Worm (Caenorhabditis elegans) whole organism, midembryonic: ENCODE data around the gene abi-1.

ENCODE experiments used
- T22C8.4 ChIP-seq: fragments of 200-800 bp; sonication (Bioruptor generic); IDR thresholded peaks from 2 replicates; pipeline ENCODE4 v1.3.6; 2022; ENCODE audit warnings: missing genetic modification characterization, missing compliant biosample characterization
- cog-1 ChIP-seq: sonication (generic microtip); optimal IDR thresholded peaks from 2 replicates; lab custom pipeline; 2016; ENCODE audit warnings: missing genetic modification characterization, missing compliant biosample characterization
- flt-1 ChIP-seq: fragments of 200-800 bp; sonication (Bioruptor generic); IDR thresholded peaks from 2 replicates; pipeline ENCODE4 v1.3.6; 2022; ENCODE audit warnings: missing genetic modification characterization, missing compliant biosample characterization
- klf-2 ChIP-seq: fragments of 200-800 bp; sonication (Bioruptor generic); conservative IDR thresholded peaks from 2 replicates; pipeline ENCODE4 v1.3.6; 2022; ENCODE audit warnings: missing genetic modification reagents, missing genetic modification characterization, missing compliant biosample characterization
- med-1 ChIP-seq: sonication (generic microtip); optimal IDR thresholded peaks from 2 replicates; lab custom pipeline; 2017; ENCODE audit warnings: missing genetic modification characterization, mild to moderate bottlenecking, missing compliant biosample characterization, antibody characterized with exemption, missing genetic modification reagents; ENCODE audit not compliant: insufficient read depth
- ref-1 ChIP-seq: fragments of 200-800 bp; sonication (Bioruptor generic); conservative IDR thresholded peaks from 2 replicates; pipeline ENCODE4 v1.3.6; 2022; ENCODE audit warnings: missing genetic modification reagents, missing genetic modification characterization, missing compliant biosample characterization
- tab-1 ChIP-seq: fragments of 200-800 bp; sonication (Bioruptor generic); IDR thresholded peaks from 2 replicates; pipeline ENCODE4 v1.3.6; 2022; ENCODE audit warnings: missing genetic modification characterization, missing compliant biosample characterization
- ztf-23 ChIP-seq: fragments of 200-800 bp; sonication (Bioruptor generic); IDR thresholded peaks from 2 replicates; pipeline ENCODE4 v1.3.6; 2022; ENCODE audit warnings: missing genetic modification reagents, missing genetic modification characterization, missing compliant biosample characterization
- ztf-29 ChIP-seq: fragments of 200-800 bp; sonication (Bioruptor generic); IDR thresholded peaks from 2 replicates; pipeline ENCODE4 v1.3.6; 2022; ENCODE audit warnings: missing genetic modification reagents, missing genetic modification characterization, missing compliant biosample characterization

The abi-1 gene

DNA sequence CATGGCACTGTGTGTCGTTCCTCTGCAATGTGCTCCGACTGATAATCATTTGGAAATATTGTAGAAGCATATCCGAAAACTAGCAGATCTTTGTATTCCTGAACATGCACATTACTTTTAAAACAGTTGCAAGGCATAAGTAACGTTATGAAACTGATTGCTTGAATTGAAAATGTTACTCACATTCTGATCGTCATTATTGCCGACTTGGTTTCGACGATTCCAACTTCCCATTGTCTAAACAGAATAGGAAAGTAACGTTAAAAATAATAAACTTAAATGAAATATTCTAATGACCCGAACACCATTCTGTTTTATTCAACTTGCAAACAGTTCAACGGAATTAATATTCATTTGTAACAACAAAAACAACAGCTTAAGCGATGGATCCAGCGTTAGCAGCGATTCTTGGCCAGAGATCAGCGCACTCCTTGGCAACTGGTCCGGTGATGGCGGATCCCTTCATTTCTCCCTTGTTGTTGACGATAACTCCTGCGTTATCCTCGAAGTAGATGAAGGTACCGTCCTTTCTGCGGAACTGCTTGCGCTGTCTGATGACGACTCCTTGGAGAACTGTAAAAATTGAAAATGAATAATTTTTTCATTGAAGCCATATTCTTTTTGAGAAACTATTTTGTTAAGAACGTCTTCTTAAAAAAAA is 12.8 kb upstream of the abi-1 start, which contains the start of gene swp-1:
Gene swp-1, minus strand, starts transcription at position 298 of the 661 bp plus-strand sequence.
- TF ChIP-seq ref-1 (no peak), tab-1 (GFP tag; lab: Robert Waterston, UW) (no peak), flt-1 (GFP tag; lab: Robert Waterston, UW) (no peak), T22C8.4 (GFP tag; lab: Robert Waterston, UW) (no peak), ztf-23 (GFP tag; lab: Robert Waterston, UW) (no peak), med-1 (GFP tag; lab: Kevin White, UChicago) (no peak), ztf-29 (GFP tag; lab: Robert Waterston, UW) (no peak), klf-2 (no peak), cog-1 (tag; lab: Kevin White, UChicago) (no peak)

DNA sequence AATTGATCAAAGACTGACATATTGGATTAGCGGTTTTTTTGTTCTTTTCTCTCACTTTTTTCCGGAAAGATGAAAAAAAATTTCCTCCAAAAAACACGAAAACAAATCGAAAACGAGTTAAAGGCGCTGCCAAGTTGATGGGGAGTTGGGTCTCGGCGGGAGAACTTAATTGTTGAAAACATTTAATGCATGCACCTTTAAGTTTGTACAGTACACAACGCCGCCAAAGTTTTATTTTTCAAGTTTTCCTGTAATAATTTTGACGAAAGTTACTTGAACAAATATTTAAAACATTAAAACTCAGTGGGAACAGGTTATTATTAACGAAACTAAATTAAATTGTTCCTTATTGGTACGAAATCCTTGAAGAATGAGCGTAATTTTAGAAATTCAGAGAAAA is 9.0 kb upstream of the abi-1 start:
- TF ChIP-seq ztf-29 (GFP tag; lab: Robert Waterston, UW), result no peak
- TF ChIP-seq tab-1 (GFP tag; lab: Robert Waterston, UW), result no peak
- no peak for TF ChIP-seq T22C8.4 (GFP tag; lab: Robert Waterston, UW)
- TF ChIP-seq cog-1 (tag; lab: Kevin White, UChicago), result no peak
- no peak for TF ChIP-seq flt-1 (GFP tag; lab: Robert Waterston, UW)
- TF ChIP-seq med-1 (GFP tag; lab: Kevin White, UChicago), result no peak
- TF ChIP-seq ztf-23 (GFP tag; lab: Robert Waterston, UW), result no peak
- TF ChIP-seq klf-2, result no peak
- TF ChIP-seq ref-1, result no peak

DNA sequence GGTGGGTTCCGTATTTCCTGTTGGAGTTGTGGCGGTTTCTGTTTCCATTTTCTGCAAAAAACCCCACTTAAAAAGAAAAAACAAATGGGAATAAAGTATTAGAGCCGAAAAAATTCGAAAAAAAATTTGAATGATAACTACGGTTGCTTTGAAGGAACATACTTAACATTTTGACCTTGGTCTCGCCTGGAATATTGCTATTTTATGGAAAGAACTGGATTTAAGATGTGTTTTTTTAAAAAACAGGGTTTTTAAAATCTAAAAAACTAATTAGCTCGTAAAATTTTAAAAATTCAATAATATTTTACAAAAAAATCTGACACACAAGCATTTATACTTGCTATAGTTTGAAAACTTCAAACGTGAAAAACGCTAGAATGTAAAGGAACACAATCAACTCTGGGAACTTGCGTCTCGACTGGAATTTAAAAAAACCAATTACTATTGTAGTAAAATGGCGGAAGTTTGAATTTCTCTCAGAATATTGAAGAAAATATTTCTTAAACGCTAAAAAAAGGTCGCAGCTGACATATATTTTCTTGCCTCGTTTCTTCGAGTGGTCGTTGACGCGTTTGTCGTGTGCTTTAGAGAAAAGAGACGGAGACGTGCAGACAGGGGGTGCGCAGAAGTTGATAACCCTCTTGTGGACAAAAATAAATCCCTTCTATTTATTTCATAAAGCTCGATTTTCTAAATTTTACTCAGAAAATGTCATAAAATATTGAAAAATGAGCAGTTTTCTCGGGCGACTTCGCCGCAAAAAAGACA is 5.6 kb upstream of the abi-1 start, which contains the start of the genes lgg-3 and rgs-5:
Gene lgg-3, minus strand, starts transcription at position 51 of the 768 bp plus-strand sequence.
Gene rgs-5, plus strand, starts transcription at position 593 of the 768 bp plus-strand sequence.
- TF ChIP-seq cog-1 (tag; lab: Kevin White, UChicago), result no peak
- TF ChIP-seq klf-2, result no peak
- no peak for TF ChIP-seq flt-1 (GFP tag; lab: Robert Waterston, UW)
- TF ChIP-seq tab-1 (GFP tag; lab: Robert Waterston, UW), result no peak
- no peak for TF ChIP-seq ztf-23 (GFP tag; lab: Robert Waterston, UW)
- TF ChIP-seq med-1 (GFP tag; lab: Kevin White, UChicago), result no peak
- no peak for TF ChIP-seq ztf-29 (GFP tag; lab: Robert Waterston, UW)
- TF ChIP-seq T22C8.4 (GFP tag; lab: Robert Waterston, UW), result no peak
- no peak for TF ChIP-seq ref-1

DNA sequence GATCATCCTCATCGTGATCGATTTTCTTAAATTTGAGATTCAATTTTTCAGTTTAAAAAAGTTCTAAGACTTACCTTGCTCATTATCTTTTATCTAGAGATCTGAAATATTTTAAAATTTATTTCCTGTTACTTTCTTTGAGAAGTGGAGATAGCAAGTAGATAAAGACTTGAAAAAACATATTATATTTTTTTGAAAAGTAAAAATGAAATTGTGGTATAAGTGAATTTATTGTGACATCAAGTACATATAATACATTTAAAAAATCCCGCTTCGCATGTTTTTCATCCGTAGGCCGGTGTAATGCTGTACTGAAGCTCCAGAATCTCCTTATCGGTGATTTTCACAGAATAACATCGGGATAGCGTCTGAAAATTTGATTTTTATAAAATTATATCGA is 4.7 kb upstream of the abi-1 start, which contains the start of gene B0336.7:
Gene B0336.7, minus strand, starts transcription at position 101 of the 400 bp plus-strand sequence.
- TF ChIP-seq klf-2 (no peak), cog-1 (tag; lab: Kevin White, UChicago) (no peak), tab-1 (GFP tag; lab: Robert Waterston, UW) (no peak)

- TF ChIP-seq cog-1 (tag; lab: Kevin White, UChicago) (no peak), ztf-29 (GFP tag; lab: Robert Waterston, UW) (no peak), ref-1 (no peak), flt-1 (GFP tag; lab: Robert Waterston, UW) (no peak), T22C8.4 (GFP tag; lab: Robert Waterston, UW) (no peak), ztf-23 (GFP tag; lab: Robert Waterston, UW) (no peak), tab-1 (GFP tag; lab: Robert Waterston, UW) (no peak), med-1 (GFP tag; lab: Kevin White, UChicago) (no peak), klf-2 (no peak)
Measured at ce11 chrIII:5693736-5694135, 1.2 kb upstream of the abi-1 start, which contains the start of gene B0336.13. Gene B0336.13, plus strand, starts transcription at chrIII:5694036.

DNA sequence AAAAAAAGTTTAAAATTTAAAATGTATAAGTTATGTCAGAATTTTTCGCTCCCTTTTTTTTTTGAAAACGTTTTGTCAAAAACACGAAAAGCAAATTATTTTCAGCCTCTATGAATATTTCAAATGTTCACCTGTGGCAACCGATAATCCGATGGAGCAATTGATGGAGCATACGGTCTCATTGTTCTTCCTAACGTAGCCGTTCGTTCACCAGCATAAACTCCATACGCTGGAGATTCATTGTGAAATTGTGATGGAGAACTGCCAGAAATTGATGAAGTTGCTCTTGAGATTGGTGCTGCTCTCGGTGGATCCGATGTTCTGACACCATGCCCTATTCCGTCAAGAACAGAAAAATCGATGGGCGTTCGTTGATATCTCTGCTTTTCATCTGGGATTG is 714 bp downstream of the abi-1 start:
- TF ChIP-seq T22C8.4 (GFP tag; lab: Robert Waterston, UW), result no peak
- TF ChIP-seq tab-1 (GFP tag; lab: Robert Waterston, UW), result no peak
- no peak for TF ChIP-seq flt-1 (GFP tag; lab: Robert Waterston, UW)
- no peak for TF ChIP-seq klf-2
- TF ChIP-seq med-1 (GFP tag; lab: Kevin White, UChicago), result no peak
- TF ChIP-seq ref-1, result no peak
- no peak for TF ChIP-seq ztf-29 (GFP tag; lab: Robert Waterston, UW)
- no peak for TF ChIP-seq ztf-23 (GFP tag; lab: Robert Waterston, UW)
- TF ChIP-seq cog-1 (tag; lab: Kevin White, UChicago), result no peak

DNA sequence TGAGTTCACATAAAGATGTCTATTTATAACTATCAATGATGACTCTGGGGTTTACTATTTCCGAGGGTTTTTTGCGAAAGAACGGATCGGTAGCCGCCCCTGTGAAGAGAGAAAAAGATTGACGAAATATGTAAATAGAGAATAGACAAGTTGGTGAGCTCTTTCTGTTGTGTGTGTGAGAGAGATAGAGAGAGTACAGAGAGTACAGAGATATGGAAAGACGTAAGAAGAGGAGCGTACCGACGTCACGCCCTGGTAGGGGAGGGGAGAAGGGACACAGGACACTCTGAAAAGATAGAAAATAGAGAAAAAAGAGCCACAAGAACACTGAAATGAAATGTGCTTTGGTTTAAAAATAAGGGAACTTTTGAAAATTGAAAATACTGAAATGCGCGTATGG is 4.3 kb downstream of the abi-1 start:
- TF ChIP-seq klf-2 (no peak), T22C8.4 (GFP tag; lab: Robert Waterston, UW) (no peak), ztf-23 (GFP tag; lab: Robert Waterston, UW) (no peak), med-1 (GFP tag; lab: Kevin White, UChicago) (no peak), ztf-29 (GFP tag; lab: Robert Waterston, UW) (no peak), cog-1 (tag; lab: Kevin White, UChicago) (no peak), ref-1 (no peak), tab-1 (GFP tag; lab: Robert Waterston, UW) (no peak), flt-1 (GFP tag; lab: Robert Waterston, UW) (no peak)

DNA sequence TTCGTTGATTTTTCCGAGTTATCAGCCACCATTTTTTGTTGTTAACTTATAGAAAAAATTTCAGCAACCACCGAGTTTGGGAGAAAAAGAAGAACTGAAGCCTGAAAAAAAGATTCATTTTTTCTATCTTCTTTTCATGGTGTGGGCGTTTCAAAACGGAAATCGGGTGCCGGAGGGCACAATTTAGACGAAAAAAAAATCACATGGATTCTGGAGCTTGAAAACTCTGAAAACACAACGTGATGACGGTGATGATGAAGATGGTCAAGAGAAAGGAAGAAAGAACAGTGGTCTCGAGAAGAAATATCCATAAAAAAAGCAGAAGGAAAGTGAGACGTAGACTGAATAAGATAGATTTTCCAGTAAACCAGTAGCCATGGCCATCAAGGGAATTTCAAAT is 8.5 kb downstream of the abi-1 start, which contains the start of gene rcan-1:
Gene rcan-1, minus strand, starts transcription at position 101 of the 400 bp plus-strand sequence.
- TF ChIP-seq tab-1 (GFP tag; lab: Robert Waterston, UW), result no peak

DNA sequence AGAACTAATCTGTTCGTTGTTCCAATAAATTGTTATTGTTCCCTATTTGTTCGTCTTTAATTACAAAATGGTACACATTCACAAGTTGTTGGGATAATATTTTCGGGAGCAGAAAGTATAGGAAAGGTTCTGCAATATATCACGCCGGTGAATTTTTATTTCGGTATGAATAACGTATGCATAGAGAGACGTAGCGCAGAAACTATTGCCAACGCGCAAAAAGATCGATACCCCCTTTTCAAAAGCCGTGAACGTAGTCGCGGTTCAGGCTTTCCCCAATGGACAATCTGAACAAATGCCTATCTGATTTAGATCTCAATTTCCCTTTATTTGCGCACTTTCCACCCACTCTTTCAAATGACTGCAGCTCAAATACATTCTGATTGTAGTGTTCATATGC is 12.4 kb downstream of the abi-1 start, which contains the start of gene pst-2:
Gene pst-2, plus strand, starts transcription at position 293 of the 400 bp plus-strand sequence.
- no peak for TF ChIP-seq med-1 (GFP tag; lab: Kevin White, UChicago)
- TF ChIP-seq ztf-23 (GFP tag; lab: Robert Waterston, UW), result no peak
- no peak for TF ChIP-seq cog-1 (tag; lab: Kevin White, UChicago)
- no peak for TF ChIP-seq ref-1
- no peak for TF ChIP-seq tab-1 (GFP tag; lab: Robert Waterston, UW)
- no peak for TF ChIP-seq T22C8.4 (GFP tag; lab: Robert Waterston, UW)
- no peak for TF ChIP-seq klf-2
- TF ChIP-seq ztf-29 (GFP tag; lab: Robert Waterston, UW), result no peak
- no peak for TF ChIP-seq flt-1 (GFP tag; lab: Robert Waterston, UW)
